Fruit fly (Drosophila melanogaster): Measurements from ENCODE around the gene Snx1.
A peak's percentile ranks its signal among the peaks of the same experiment; 100 is the strongest.

- TF ChIP-seq fd96Ca (GFP tag; IDR thresholded peaks at IDR 0.05): 0 out of 3 replicates have a peak, but pooled peaks have one; percentile 21
- no peak for TF ChIP-seq Pif1B (GFP tag; optimal IDR thresholded peaks at IDR 0.05)
- no peak for TF ChIP-seq CG8301 (tag; optimal IDR thresholded peaks at IDR 0.05)
- no peak; the same call in 1 of the 2 replicates for TF ChIP-seq Ets98B (GFP tag; IDR thresholded peaks at IDR 0.05)
- TF ChIP-seq CG15710 (tag; optimal IDR thresholded peaks at IDR 0.05): no peak
Measured at dm6 chr2L:3426669-3427232, 22.7 kb upstream of the Snx1 start, which contains the start of gene Pgant2.

All from whole organism, pupa.